Worm (Caenorhabditis elegans): ENCODE results near the gene Y61A9LA.12.
"Not testable (repeated sequence)": the region's sequence is repeated elsewhere in the genome, so short reads cannot be mapped to it uniquely, and the experiment has no call there.

DNA sequence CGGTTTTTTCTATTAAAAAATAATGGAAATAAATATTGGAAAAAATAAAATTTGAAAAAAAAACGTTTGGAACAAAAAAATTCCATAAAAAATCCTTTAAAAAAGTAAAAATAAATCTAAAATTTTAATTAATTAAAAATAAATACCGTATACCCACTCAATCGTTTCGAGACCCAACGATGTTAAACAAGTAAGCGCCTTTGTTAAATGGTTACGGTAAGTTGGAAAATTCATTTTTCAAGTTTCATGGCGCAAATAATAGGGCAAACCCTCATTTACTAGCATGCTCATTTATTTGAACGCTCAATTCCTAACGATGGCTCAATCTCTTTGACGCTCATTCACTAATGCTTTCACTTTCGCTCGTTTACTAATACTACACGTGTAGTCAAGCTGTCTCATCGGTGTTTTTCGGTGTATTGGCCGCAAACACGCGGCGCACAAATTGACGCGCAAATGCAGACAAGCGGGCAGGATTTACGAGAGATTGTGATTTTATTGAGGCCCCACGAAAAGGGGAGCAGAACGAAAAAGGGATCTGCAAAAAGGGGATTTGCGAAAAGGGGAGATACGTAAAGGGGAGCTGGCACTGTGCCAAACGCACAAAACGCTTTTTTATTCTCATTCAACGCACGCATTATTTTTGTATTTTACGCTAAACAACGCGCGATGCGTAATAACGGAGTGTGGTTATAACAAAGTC lies 1.1 kb upstream of the Y61A9LA.12 start:
- not testable (repeated sequence) for TF ChIP-seq snpc-4 (tag; optimal IDR thresholded peaks at IDR 0.05); nhr-76 (tag; optimal IDR thresholded peaks at IDR 0.05); ets-5 (GFP tag; IDR thresholded peaks at IDR 0.05); skn-1 (tag; optimal IDR thresholded peaks at IDR 0.05)
